Worm (Caenorhabditis elegans) whole organism, young adult: Measurements from ENCODE around the gene C35B1.9.

ENCODE experiments used
- B0019.2 ChIP-seq: fragments of 200-800 bp; sonication (Bioruptor generic); conservative IDR thresholded peaks from 2 replicates; pipeline ENCODE4 v1.3.6; 2022; ENCODE audit warnings: missing genetic modification reagents, missing genetic modification characterization, missing compliant biosample characterization
- B0261.1 ChIP-seq: sonication (generic microtip); optimal IDR thresholded peaks from 2 replicates; lab custom pipeline; 2016; ENCODE audit warnings: mild to moderate bottlenecking, missing genetic modification characterization, moderate library complexity, missing compliant biosample characterization
- F22D6.2 ChIP-seq: sonication (generic microtip); optimal IDR thresholded peaks from 2 replicates; lab custom pipeline; 2016; ENCODE audit warnings: mild to moderate bottlenecking, missing genetic modification characterization, missing compliant biosample characterization
- F57C9.4 ChIP-seq: sonication (generic microtip); optimal IDR thresholded peaks from 2 replicates; lab custom pipeline; 2017; ENCODE audit warnings: mild to moderate bottlenecking, missing genetic modification characterization, missing compliant biosample characterization
- T26A5.8 ChIP-seq: sonication (generic microtip); optimal IDR thresholded peaks from 2 replicates; lab custom pipeline; 2016; ENCODE audit warnings: missing genetic modification characterization, missing compliant biosample characterization
- Y53F4B.3 ChIP-seq: fragments of 200-800 bp; sonication (Bioruptor generic); IDR thresholded peaks from 2 replicates; pipeline ENCODE4 v1.3.6; 2022; ENCODE audit warnings: missing genetic modification reagents, missing genetic modification characterization, missing compliant biosample characterization
- Y67H2A.10 ChIP-seq: fragments of 200-800 bp; sonication (Bioruptor generic); conservative IDR thresholded peaks from 2 replicates; pipeline ENCODE4 v1.3.6; 2022; ENCODE audit warnings: missing genetic modification reagents, missing genetic modification characterization, missing compliant biosample characterization
- atf-7 ChIP-seq: sonication (generic microtip); optimal IDR thresholded peaks from 2 replicates; lab custom pipeline; 2017; ENCODE audit warnings: mild to moderate bottlenecking, missing genetic modification characterization, missing compliant biosample characterization
- athp-1 ChIP-seq: sonication (generic microtip); optimal IDR thresholded peaks from 2 replicates; lab custom pipeline; 2017; ENCODE audit warnings: mild to moderate bottlenecking, missing genetic modification characterization, missing compliant biosample characterization
- attf-6 ChIP-seq: fragments of 200-800 bp; sonication (Bioruptor generic); IDR thresholded peaks from 2 replicates; pipeline ENCODE4 v1.3.6; 2022; ENCODE audit warnings: missing genetic modification reagents, missing genetic modification characterization, missing compliant biosample characterization
- bed-2 ChIP-seq: fragments of 200-800 bp; sonication (Bioruptor generic); IDR thresholded peaks from 2 replicates; pipeline ENCODE4 v1.3.6; 2022; ENCODE audit warnings: missing genetic modification reagents, missing genetic modification characterization, missing compliant biosample characterization
- ceh-100 ChIP-seq: fragments of 200-800 bp; sonication (Bioruptor generic); IDR thresholded peaks from 2 replicates; pipeline ENCODE4 v1.3.6; 2022; ENCODE audit warnings: missing genetic modification reagents, missing genetic modification characterization, missing compliant biosample characterization
- ceh-58 ChIP-seq: fragments of 200-800 bp; sonication (Bioruptor generic); IDR thresholded peaks from 2 replicates; pipeline ENCODE4 v1.3.6; 2022; ENCODE audit warnings: missing genetic modification characterization, missing compliant biosample characterization
- ceh-91 ChIP-seq: fragments of 200-800 bp; sonication (Bioruptor generic); IDR thresholded peaks from 2 replicates; pipeline ENCODE4 v1.3.6; 2022; ENCODE audit warnings: missing genetic modification reagents, missing genetic modification characterization, missing compliant biosample characterization
- die-1 ChIP-seq: sonication (generic microtip); optimal IDR thresholded peaks from 2 replicates; lab custom pipeline; 2016; ENCODE audit warnings: missing genotype, mild to moderate bottlenecking, missing genetic modification characterization, missing compliant biosample characterization
- dpff-1 ChIP-seq: sonication (generic microtip); optimal IDR thresholded peaks from 2 replicates; lab custom pipeline; 2017; ENCODE audit warnings: mild to moderate bottlenecking, missing genetic modification characterization, missing compliant biosample characterization
- egl-44 ChIP-seq: fragments of 200-800 bp; sonication (Bioruptor generic); IDR thresholded peaks from 2 replicates; pipeline ENCODE4 v1.3.6; 2022; ENCODE audit warnings: missing genetic modification reagents, missing genetic modification characterization, missing compliant biosample characterization
- ets-4 ChIP-seq: fragments of 200-800 bp; sonication (Bioruptor generic); optimal IDR thresholded peaks from 2 replicates; lab custom pipeline; 2018; ENCODE audit warnings: mild to moderate bottlenecking, missing genetic modification characterization, missing compliant biosample characterization
- fkh-3 ChIP-seq: sonication (generic microtip); optimal IDR thresholded peaks from 2 replicates; lab custom pipeline; 2016; ENCODE audit warnings: mild to moderate bottlenecking, missing genetic modification characterization, missing compliant biosample characterization
- hlh-26 ChIP-seq: fragments of 200-800 bp; sonication (Bioruptor generic); conservative IDR thresholded peaks from 2 replicates; pipeline ENCODE4 v1.3.6; 2022; ENCODE audit warnings: missing genetic modification reagents, missing genetic modification characterization, missing compliant biosample characterization
- hmg-20 ChIP-seq: fragments of 200-800 bp; sonication (Bioruptor generic); IDR thresholded peaks from 2 replicates; pipeline ENCODE4 v1.3.6; 2022; ENCODE audit warnings: missing genetic modification reagents, missing genetic modification characterization, missing compliant biosample characterization
- let-526 ChIP-seq: fragments of 200-800 bp; sonication (Bioruptor generic); IDR thresholded peaks from 2 replicates; pipeline ENCODE4 v1.3.6; 2022; ENCODE audit warnings: missing genetic modification reagents, missing genetic modification characterization, missing compliant biosample characterization
- let-607 ChIP-seq, 2 experiments: fragments of 200-800 bp in 1 of 2; sonication (Bioruptor generic) in 1 of 2; sonication (generic microtip) in 1 of 2; optimal IDR thresholded peaks; 2 replicates each; lab custom pipeline; 2016 to 2018; ENCODE audit warnings: mild to moderate bottlenecking in 2 of 2, missing compliant biosample characterization in 2 of 2, missing genetic modification characterization in 2 of 2, moderate library complexity in 2 of 2, missing genotype in 1 of 2
- lin-40 ChIP-seq: sonication (generic microtip); optimal IDR thresholded peaks from 2 replicates; lab custom pipeline; 2016; ENCODE audit warnings: missing genetic modification characterization, mild to moderate bottlenecking, missing compliant biosample characterization, missing genotype, missing genetic modification reagents
- lin-54 ChIP-seq: fragments of 200-800 bp; sonication (Bioruptor generic); optimal IDR thresholded peaks from 2 replicates; lab custom pipeline; 2018; ENCODE audit warnings: mild to moderate bottlenecking, missing genetic modification characterization, missing compliant biosample characterization
- lir-1 ChIP-seq: fragments of 200-800 bp; sonication (Bioruptor generic); conservative IDR thresholded peaks from 2 replicates; pipeline ENCODE4 v1.3.6; 2022; ENCODE audit warnings: missing genetic modification reagents, missing genetic modification characterization, missing compliant biosample characterization
- lsl-1 ChIP-seq: fragments of 200-800 bp; sonication (Bioruptor generic); optimal IDR thresholded peaks from 2 replicates; lab custom pipeline; 2018; ENCODE audit warnings: mild to moderate bottlenecking, missing genetic modification characterization, moderate library complexity, missing compliant biosample characterization
- mxl-1 ChIP-seq: sonication (generic microtip); optimal IDR thresholded peaks from 2 replicates; lab custom pipeline; 2016; ENCODE audit warnings: missing genetic modification characterization, missing compliant biosample characterization
- nhr-120 ChIP-seq: fragments of 200-800 bp; sonication (Bioruptor generic); IDR thresholded peaks from 2 replicates; pipeline ENCODE4 v1.3.6; 2022; ENCODE audit warnings: missing genetic modification characterization, missing compliant biosample characterization
- nhr-179 ChIP-seq: sonication (generic microtip); optimal IDR thresholded peaks from 2 replicates; lab custom pipeline; 2016; ENCODE audit warnings: mild to moderate bottlenecking, missing genetic modification characterization, missing compliant biosample characterization
- nhr-80 ChIP-seq: sonication (generic microtip); optimal IDR thresholded peaks from 2 replicates; lab custom pipeline; 2016; ENCODE audit warnings: missing genetic modification characterization, missing compliant biosample characterization
- nhr-90 ChIP-seq: sonication (generic microtip); optimal IDR thresholded peaks from 2 replicates; lab custom pipeline; 2016; ENCODE audit warnings: missing genotype, mild to moderate bottlenecking, missing genetic modification characterization, missing compliant biosample characterization
- repo-1 ChIP-seq: sonication (generic microtip); optimal IDR thresholded peaks from 2 replicates; lab custom pipeline; 2017; ENCODE audit warnings: mild to moderate bottlenecking, missing genetic modification characterization, missing compliant biosample characterization
- snpc-1.1 ChIP-seq: sonication (generic microtip); optimal IDR thresholded peaks from 2 replicates; lab custom pipeline; 2017; ENCODE audit warnings: missing genetic modification characterization, mild to moderate bottlenecking, missing compliant biosample characterization, antibody characterized with exemption, moderate library complexity, missing genotype, missing genetic modification reagents; ENCODE audit not compliant: insufficient read depth
- snpc-1.3 ChIP-seq: sonication (generic microtip); optimal IDR thresholded peaks from 2 replicates; lab custom pipeline; 2017; ENCODE audit warnings: missing genetic modification characterization, mild to moderate bottlenecking, missing compliant biosample characterization, antibody characterized with exemption, moderate library complexity, missing genotype, missing genetic modification reagents; ENCODE audit not compliant: insufficient read depth
- snpc-3.4 ChIP-seq: sonication (generic microtip); optimal IDR thresholded peaks from 2 replicates; lab custom pipeline; 2017; ENCODE audit warnings: missing genetic modification characterization, mild to moderate bottlenecking, missing compliant biosample characterization, antibody characterized with exemption, moderate library complexity, missing genotype, missing genetic modification reagents
- unc-130 ChIP-seq: sonication (generic microtip); optimal IDR thresholded peaks from 2 replicates; lab custom pipeline; 2016; ENCODE audit warnings: missing genetic modification reagents, missing genetic modification characterization, missing compliant biosample characterization
- ztf-18 ChIP-seq: sonication (generic microtip); optimal IDR thresholded peaks from 2 replicates; lab custom pipeline; 2016; ENCODE audit warnings: missing genotype, mild to moderate bottlenecking, missing genetic modification characterization, missing compliant biosample characterization
- ztf-25 ChIP-seq: fragments of 200-800 bp; sonication (Bioruptor generic); IDR thresholded peaks from 2 replicates; pipeline ENCODE4 v1.3.6; 2022; ENCODE audit warnings: missing genetic modification reagents, missing genetic modification characterization, missing compliant biosample characterization

Gene C35B1.9

ce11 chrIV:4068480-4068879 is 12.3 kb downstream of the C35B1.9 start, which contains the start of gene fbxb-55:
TSS of gene fbxb-55 (plus strand) at chrIV:4068780.
- TF ChIP-seq egl-44: no peak
- TF ChIP-seq mxl-1: no peak
- no peak for TF ChIP-seq dpff-1
- no peak for TF ChIP-seq unc-130 (GFP tag; lab: Kevin White, UChicago)
- no peak for TF ChIP-seq atf-7
- TF ChIP-seq lir-1 (GFP tag; lab: Robert Waterston, UW): no peak
- TF ChIP-seq attf-6 (GFP tag; lab: Robert Waterston, UW): no peak
- TF ChIP-seq snpc-3.4 (tag; lab: Kevin White, UChicago): no peak
- no peak for TF ChIP-seq Y53F4B.3 (GFP tag; lab: Robert Waterston, UW)
- TF ChIP-seq fkh-3 (tag; lab: Kevin White, UChicago): no peak
- TF ChIP-seq let-607 (tag; optimal IDR thresholded peaks at IDR 0.05; lab: Kevin White, UChicago): no peak
- TF ChIP-seq, all 124 proteins: peak for 0

DNA sequence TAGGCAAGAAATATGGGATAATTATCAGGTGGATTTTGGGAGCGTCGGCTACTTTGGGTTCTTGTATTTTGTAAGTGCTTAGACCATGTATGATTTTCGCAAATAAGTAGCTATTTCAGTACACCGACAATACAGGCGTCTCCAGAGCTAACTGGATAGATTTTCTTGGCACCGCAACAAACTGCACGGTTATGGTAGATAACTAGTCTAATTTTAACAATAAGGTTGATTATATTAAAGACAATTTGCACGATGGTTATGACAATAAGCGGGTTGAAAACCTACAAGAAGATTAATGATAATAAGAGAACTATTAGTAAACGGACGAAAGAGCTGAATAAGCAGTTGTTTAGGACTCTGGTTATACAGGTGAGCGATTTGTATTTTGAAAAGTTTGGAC is 13.4 kb downstream of the C35B1.9 start:
- TF ChIP-seq snpc-1.3 (no peak), F22D6.2 (tag; lab: Kevin White, UChicago) (no peak), lin-40 (no peak), nhr-90 (tag; lab: Kevin White, UChicago) (no peak), Y67H2A.10 (GFP tag; lab: Robert Waterston, UW) (no peak)

DNA sequence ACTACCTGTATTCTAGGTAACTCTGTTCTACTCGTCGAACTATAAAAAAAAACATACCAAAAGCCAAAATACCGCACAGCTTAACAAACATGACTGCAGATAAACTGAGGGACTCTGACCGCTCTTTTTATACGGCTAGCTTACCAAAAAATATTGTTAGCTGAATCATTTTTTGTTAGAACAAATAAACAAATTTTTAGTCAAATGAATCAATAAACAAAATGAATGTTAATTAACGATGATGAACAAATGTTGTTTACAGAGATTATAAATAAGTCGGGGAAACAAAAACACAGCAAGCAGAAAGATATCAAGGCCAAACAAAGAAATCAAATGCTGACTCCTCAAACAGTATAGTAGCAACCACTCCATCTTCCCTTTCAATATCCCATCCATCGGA is 17.2 kb downstream of the C35B1.9 start, which contains the start of gene ilys-6:
ilys-6 (minus strand) TSS at position 101 of the 400 bp plus-strand sequence.
- TF ChIP-seq snpc-1.1 (no peak), lin-54 (GFP tag; lab: Kevin White, UChicago) (no peak), B0261.1 (tag; lab: Kevin White, UChicago) (no peak), hlh-26 (GFP tag; lab: Robert Waterston, UW) (no peak), repo-1 (tag; lab: Kevin White, UChicago) (no peak), ceh-91 (no peak), let-526 (GFP tag; lab: Robert Waterston, UW) (no peak), Y53F4B.3 (GFP tag; lab: Robert Waterston, UW) (no peak), ceh-100 (no peak)

- no peak for TF ChIP-seq F57C9.4 (tag; lab: Kevin White, UChicago)
- TF ChIP-seq athp-1 (tag; lab: Kevin White, UChicago): no peak
- no peak for TF ChIP-seq hmg-20 (GFP tag; lab: Robert Waterston, UW)
- TF ChIP-seq nhr-179 (tag; lab: Kevin White, UChicago): no peak
- no peak for TF ChIP-seq bed-2 (GFP tag; lab: Robert Waterston, UW)
- no peak for TF ChIP-seq T26A5.8 (tag; lab: Kevin White, UChicago)
- no peak for TF ChIP-seq nhr-120
- no peak for TF ChIP-seq nhr-80 (tag; lab: Kevin White, UChicago)
- no peak for TF ChIP-seq ztf-18 (tag; lab: Kevin White, UChicago)
- no peak for TF ChIP-seq B0019.2 (GFP tag; lab: Robert Waterston, UW)
- no peak for TF ChIP-seq ceh-58
- TF ChIP-seq Y53F4B.3 (GFP tag; lab: Robert Waterston, UW): no peak
- TF ChIP-seq ets-4 (GFP tag; lab: Kevin White, UChicago): no peak
- no peak for TF ChIP-seq die-1 (tag; lab: Kevin White, UChicago)
- TF ChIP-seq lsl-1 (GFP tag; lab: Kevin White, UChicago): no peak
- no peak for TF ChIP-seq ztf-25 (GFP tag; lab: Robert Waterston, UW)
Observed at ce11 chrIV:4055297-4055696, 25.4 kb downstream of the C35B1.9 start.
